Fruit fly (Drosophila melanogaster) whole organism, embryonic: ENCODE measurements around the gene CG2691.

ENCODE experiments used
- Ada2b ChIP-seq: fragments of 200-800 bp; sonication (Bioruptor generic); IDR thresholded peaks from 2 replicates; pipeline ENCODE4 v1.3.6; 2022; ENCODE audit warnings: missing biosample characterization, missing genetic modification characterization
- B-H1 ChIP-seq: fragments of 200-800 bp; sonication (Bioruptor generic); IDR thresholded peaks from 3 replicates; pipeline ENCODE4 v1.3.6; 2022; ENCODE audit warnings: missing biosample characterization, missing genetic modification characterization
- Bgb ChIP-seq: fragments of 200-800 bp; sonication (Bioruptor generic); IDR thresholded peaks from 2 replicates; pipeline ENCODE4 v1.3.6; 2022; ENCODE audit warnings: missing biosample characterization, missing genetic modification characterization; ENCODE audit not compliant: partially characterized antibody
- CG11456 ChIP-seq: fragments of 200-800 bp; sonication (Bioruptor generic); IDR thresholded peaks from 3 replicates; pipeline ENCODE4 v1.3.6; 2022; ENCODE audit warnings: missing biosample characterization, missing genetic modification characterization
- CG12769 ChIP-seq: fragments of 200-800 bp; sonication (Bioruptor generic); optimal IDR thresholded peaks from 2 replicates; lab custom pipeline; 2019; ENCODE audit warnings: missing biosample characterization, mild to moderate bottlenecking, missing genetic modification characterization, moderate library complexity
- CG15479 ChIP-seq: fragments of 200-800 bp; sonication (Bioruptor generic); optimal IDR thresholded peaks from 3 replicates; lab custom pipeline; 2019; ENCODE audit warnings: missing biosample characterization, mild to moderate bottlenecking, missing genetic modification characterization, moderate library complexity
- CG16815 ChIP-seq: fragments of 200-800 bp; sonication (Bioruptor generic); optimal IDR thresholded peaks from 3 replicates; lab custom pipeline; 2017; ENCODE audit warnings: missing biosample characterization, mild to moderate bottlenecking, missing genetic modification characterization
- CG3281 ChIP-seq: fragments of 200-800 bp; sonication (Bioruptor generic); optimal IDR thresholded peaks from 3 replicates; lab custom pipeline; 2017; ENCODE audit warnings: missing biosample characterization, mild to moderate bottlenecking, missing genetic modification characterization
- CG34376 ChIP-seq: fragments of 200-800 bp; sonication (Bioruptor generic); optimal IDR thresholded peaks from 2 replicates; lab custom pipeline; 2018; ENCODE audit warnings: missing biosample characterization, mild to moderate bottlenecking, missing genetic modification characterization
- CG3847 ChIP-seq: fragments of 200-800 bp; sonication (Bioruptor generic); IDR thresholded peaks from 2 replicates; pipeline ENCODE4 v1.3.6; 2022; ENCODE audit warnings: missing biosample characterization, missing genetic modification characterization
- CG4282 ChIP-seq: fragments of 200-800 bp; sonication (Bioruptor generic); optimal IDR thresholded peaks from 2 replicates; lab custom pipeline; 2016; ENCODE audit warnings: missing biosample characterization, missing genetic modification characterization
- CG4424 ChIP-seq: fragments of 200-800 bp; sonication (Bioruptor generic); optimal IDR thresholded peaks from 3 replicates; lab custom pipeline; 2016; ENCODE audit warnings: missing biosample characterization, missing genetic modification characterization
- CG6791 ChIP-seq: fragments of 200-800 bp; sonication (Bioruptor generic); IDR thresholded peaks from 3 replicates; pipeline ENCODE4 v1.3.6; 2022; ENCODE audit warnings: missing biosample characterization, missing genetic modification characterization; ENCODE audit not compliant: partially characterized antibody
- CG8089 ChIP-seq: fragments of 200-800 bp; sonication (Bioruptor generic); optimal IDR thresholded peaks from 3 replicates; lab custom pipeline; 2016; ENCODE audit warnings: missing biosample characterization, missing genetic modification characterization
- CG9437 ChIP-seq: fragments of 200-800 bp; sonication (Bioruptor generic); optimal IDR thresholded peaks from 2 replicates; lab custom pipeline; 2018; ENCODE audit warnings: missing biosample characterization, mild to moderate bottlenecking, missing genetic modification characterization
- CG9932 ChIP-seq: fragments of 200-800 bp; sonication (Bioruptor generic); IDR thresholded peaks from 2 replicates; pipeline ENCODE4 v1.3.6; 2022; ENCODE audit warnings: missing biosample characterization, missing genetic modification characterization
- CHES-1-like ChIP-seq: fragments of 200-800 bp; sonication (Bioruptor generic); optimal IDR thresholded peaks from 2 replicates; lab custom pipeline; 2016; ENCODE audit warnings: missing biosample characterization, missing genetic modification characterization
- Doc2 ChIP-seq: fragments of 200-800 bp; sonication (Bioruptor generic); IDR thresholded peaks from 2 replicates; pipeline ENCODE4 v1.3.6; 2022; ENCODE audit warnings: missing biosample characterization, missing genetic modification characterization
- Fer1 ChIP-seq: fragments of 200-800 bp; sonication (Bioruptor generic); optimal IDR thresholded peaks from 2 replicates; lab custom pipeline; 2017; ENCODE audit warnings: missing biosample characterization, mild to moderate bottlenecking, missing genetic modification characterization
- HLH4C ChIP-seq: fragments of 200-800 bp; sonication (Bioruptor generic); IDR thresholded peaks from 3 replicates; pipeline ENCODE4 v1.3.6; 2022; ENCODE audit warnings: missing biosample characterization, missing genetic modification characterization; ENCODE audit not compliant: partially characterized antibody
- Hr78 ChIP-seq, 2 experiments: fragments of 200-800 bp in 1 of 2; fragments of >200 bp in 1 of 2; sonication (Bioruptor generic) in 1 of 2; optimal IDR thresholded peaks; 2 replicates each; lab custom pipeline; 2017 to 2019; ENCODE audit warnings: missing biosample characterization in 2 of 2, missing genetic modification characterization in 2 of 2, mild to moderate bottlenecking in 1 of 2, moderate library complexity in 1 of 2
- Lim3 ChIP-seq: fragments of 200-800 bp; sonication (Bioruptor generic); IDR thresholded peaks from 2 replicates; pipeline ENCODE4 v1.3.6; 2022; ENCODE audit warnings: missing biosample characterization, missing genetic modification characterization
- Meics ChIP-seq: fragments of 200-800 bp; sonication (Bioruptor generic); optimal IDR thresholded peaks from 2 replicates; lab custom pipeline; 2017; ENCODE audit warnings: missing biosample characterization, mild to moderate bottlenecking, missing genetic modification characterization
- Pdp1 ChIP-seq, 2 experiments: fragments of 200-800 bp; sonication (Bioruptor generic); optimal IDR thresholded peaks; 3 replicates each; lab custom pipeline; 2016; ENCODE audit warnings: missing biosample characterization in 2 of 2, missing genetic modification characterization in 2 of 2, mild to moderate bottlenecking in 1 of 2, moderate library complexity in 1 of 2
- Trl ChIP-seq, 3 experiments: fragments of >200 bp in 2 of 3; fragments of 200-800 bp in 1 of 3; sonication (Bioruptor generic) in 1 of 3; optimal IDR thresholded peaks; 2 replicates in 1 of 3; 3 replicates in 2 of 3; lab custom pipeline; 2016 to 2017; ENCODE audit warnings: missing biosample characterization in 1 of 3, missing genetic modification characterization in 1 of 3
- Xrp1 ChIP-seq: fragments of 200-800 bp; sonication (Bioruptor generic); IDR thresholded peaks from 2 replicates; pipeline ENCODE4 v1.3.6; 2022; ENCODE audit warnings: missing biosample characterization, missing genetic modification characterization
- abd-A ChIP-seq: fragments of 200-800 bp; sonication (Bioruptor generic); optimal IDR thresholded peaks from 3 replicates; lab custom pipeline; 2019; ENCODE audit warnings: missing biosample characterization, mild to moderate bottlenecking, missing genetic modification characterization, moderate library complexity
- ash1 ChIP-seq: fragments of 200-800 bp; sonication (Bioruptor generic); optimal IDR thresholded peaks from 2 replicates; lab custom pipeline; 2018; ENCODE audit warnings: missing biosample characterization, mild to moderate bottlenecking, missing genetic modification characterization
- bbx ChIP-seq: fragments of 200-800 bp; sonication (Bioruptor generic); IDR thresholded peaks from 2 replicates; pipeline ENCODE4 v1.3.6; 2022; ENCODE audit warnings: missing biosample characterization, missing genetic modification characterization; ENCODE audit not compliant: partially characterized antibody
- cato ChIP-seq: fragments of 200-800 bp; sonication (Bioruptor generic); optimal IDR thresholded peaks from 2 replicates; lab custom pipeline; 2016; ENCODE audit warnings: missing biosample characterization, missing genetic modification characterization, borderline replicate concordance
- cg ChIP-seq: fragments of 200-800 bp; sonication (Bioruptor generic); optimal IDR thresholded peaks from 3 replicates; lab custom pipeline; 2019; ENCODE audit warnings: missing biosample characterization, mild to moderate bottlenecking, missing genetic modification characterization, moderate library complexity
- chm ChIP-seq: fragments of 200-800 bp; sonication (Bioruptor generic); IDR thresholded peaks from 2 replicates; pipeline ENCODE4 v1.3.6; 2022; ENCODE audit warnings: missing biosample characterization, missing genetic modification characterization
- ci ChIP-seq: fragments of 200-800 bp; sonication (Bioruptor generic); IDR thresholded peaks from 3 replicates; pipeline ENCODE4 v1.3.6; 2022; ENCODE audit warnings: missing biosample characterization, missing genetic modification characterization
- crol ChIP-seq: fragments of 200-800 bp; sonication (Bioruptor generic); IDR thresholded peaks from 2 replicates; pipeline ENCODE4 v1.3.6; 2022; ENCODE audit warnings: missing biosample characterization, missing genetic modification characterization
- ewg ChIP-seq: fragments of 200-800 bp; sonication (Bioruptor generic); optimal IDR thresholded peaks from 3 replicates; lab custom pipeline; 2017; ENCODE audit warnings: mild to moderate bottlenecking, missing biosample characterization, missing genetic modification reagents, missing genetic modification characterization
- ftz-f1 ChIP-seq: fragments of 200-800 bp; sonication (Bioruptor generic); optimal IDR thresholded peaks from 2 replicates; lab custom pipeline; 2016; ENCODE audit warnings: missing biosample characterization, missing genetic modification characterization
- gsb-n ChIP-seq: fragments of 200-800 bp; sonication (Bioruptor generic); optimal IDR thresholded peaks from 3 replicates; lab custom pipeline; 2018; ENCODE audit warnings: missing biosample characterization, mild to moderate bottlenecking, missing genetic modification characterization
- h ChIP-seq: fragments of >200 bp; optimal IDR thresholded peaks from 2 replicates; lab custom pipeline; 2017
- nerfin-2 ChIP-seq: fragments of 200-800 bp; sonication (Bioruptor generic); IDR thresholded peaks from 2 replicates; pipeline ENCODE4 v1.3.6; 2022; ENCODE audit warnings: missing biosample characterization, missing genetic modification characterization; ENCODE audit not compliant: partially characterized antibody
- onecut ChIP-seq: fragments of 200-800 bp; sonication (Bioruptor generic); IDR thresholded peaks from 2 replicates; pipeline ENCODE4 v1.3.6; 2022; ENCODE audit warnings: missing biosample characterization, missing genetic modification characterization
- pros ChIP-seq: fragments of 200-800 bp; sonication (Bioruptor generic); optimal IDR thresholded peaks from 3 replicates; lab custom pipeline; 2019; ENCODE audit warnings: missing biosample characterization, mild to moderate bottlenecking, missing genetic modification characterization, moderate library complexity
- pum ChIP-seq: fragments of 200-800 bp; sonication (Bioruptor generic); optimal IDR thresholded peaks from 2 replicates; lab custom pipeline; 2016; ENCODE audit warnings: missing biosample characterization, missing genetic modification characterization
- slou ChIP-seq: fragments of 200-800 bp; sonication (Bioruptor generic); optimal IDR thresholded peaks from 3 replicates; lab custom pipeline; 2016; ENCODE audit warnings: missing biosample characterization, missing genetic modification characterization
- slp2 ChIP-seq: fragments of 200-800 bp; sonication (Bioruptor generic); optimal IDR thresholded peaks from 2 replicates; lab custom pipeline; 2016; ENCODE audit warnings: missing biosample characterization, missing genetic modification characterization
- sr ChIP-seq: fragments of 200-800 bp; sonication (Bioruptor generic); IDR thresholded peaks from 3 replicates; pipeline ENCODE4 v1.3.6; 2022; ENCODE audit warnings: missing biosample characterization, missing genetic modification characterization
- tna ChIP-seq: fragments of 200-800 bp; sonication (Bioruptor generic); IDR thresholded peaks from 2 replicates; pipeline ENCODE4 v1.3.6; 2022; ENCODE audit warnings: missing biosample characterization, missing genetic modification characterization; ENCODE audit not compliant: partially characterized antibody
- tup ChIP-seq: fragments of 200-800 bp; sonication (Bioruptor generic); optimal IDR thresholded peaks from 2 replicates; lab custom pipeline; 2016; ENCODE audit warnings: missing biosample characterization, mild to moderate bottlenecking, missing genetic modification characterization, moderate library complexity

The CG2691 gene

DNA sequence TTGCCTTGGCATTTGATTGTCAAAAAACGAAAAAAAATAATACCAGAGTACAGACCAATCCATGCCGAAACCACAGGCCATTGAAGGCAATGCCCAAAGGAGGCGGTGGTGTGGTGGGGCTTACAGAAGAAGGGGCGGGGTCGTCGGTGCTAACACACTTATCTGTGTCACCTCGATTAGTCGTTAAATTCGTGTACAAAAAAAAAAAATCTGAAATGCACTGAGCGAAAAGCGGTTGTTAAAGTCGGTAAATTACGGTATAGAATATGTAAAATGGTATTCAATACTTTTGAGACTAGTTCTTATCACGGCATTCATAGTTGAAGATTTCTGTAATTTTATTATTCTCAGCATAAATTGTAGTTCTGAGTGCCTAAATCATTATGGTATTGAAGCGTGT lies 19.8 kb upstream of the CG2691 start (continued):
- TF ChIP-seq CG6791 (GFP tag; lab: Robert Waterston, UW) (no peak), Ada2b (GFP tag; lab: Robert Waterston, UW) (peak; percentile 78), Xrp1 (GFP tag; lab: Robert Waterston, UW) (peak; percentile 74), gsb-n (no peak), slou (GFP tag; lab: Kevin White, UChicago) (no peak), nerfin-2 (GFP tag; lab: Robert Waterston, UW) (no peak), cato (GFP tag; lab: Kevin White, UChicago) (peak; percentile 34), h (no peak), bbx (GFP tag; lab: Robert Waterston, UW) (no peak), CG4424 (GFP tag; lab: Kevin White, UChicago) (peak; percentile 71), onecut (GFP tag; lab: Robert Waterston, UW) (no peak; the same call in 1 of the 2 replicates), CG16815 (GFP tag; lab: Kevin White, UChicago) (no peak)

DNA sequence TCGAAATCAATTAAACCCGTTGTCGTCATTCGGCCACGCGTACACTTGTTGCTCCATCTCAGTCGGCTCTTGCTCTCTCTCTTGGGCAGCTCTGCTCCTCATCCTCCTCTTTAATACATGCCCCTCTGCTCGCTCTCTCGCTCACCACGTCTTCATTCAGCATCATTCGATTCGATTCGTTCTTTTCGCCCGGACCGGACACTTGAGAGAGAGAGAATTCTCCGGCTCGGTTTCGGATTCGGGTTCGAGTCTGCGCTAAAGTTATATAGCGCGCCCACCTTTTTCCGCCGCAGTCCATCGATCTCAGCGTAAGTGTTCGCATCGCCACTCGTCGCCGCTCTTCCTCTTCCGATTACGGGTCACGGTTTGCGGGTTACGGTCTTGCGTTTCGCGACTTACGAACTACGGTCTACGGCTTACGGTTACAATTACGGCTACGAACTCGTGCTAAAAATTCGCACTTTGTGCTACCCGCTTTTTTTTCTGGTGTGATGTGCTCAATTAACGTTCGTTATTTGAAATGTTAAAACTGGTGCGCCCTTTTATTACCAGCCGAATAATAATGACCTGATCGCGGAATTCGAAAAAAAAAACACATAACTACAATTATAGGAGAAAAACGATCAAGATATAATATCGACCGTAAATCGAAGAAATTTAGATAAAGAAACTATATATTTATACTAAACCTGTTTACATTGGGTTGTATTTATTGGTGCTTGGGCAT lies 17.8 kb upstream of the CG2691 start:
- TF ChIP-seq Pdp1 (GFP tag; optimal IDR thresholded peaks at IDR 0.05; lab: Kevin White, UChicago): peak in 1 of 2 experiments; percentile 86
- peak; percentile 31 for TF ChIP-seq CG3281 (GFP tag; lab: Kevin White, UChicago)
- TF ChIP-seq CG15479 (GFP tag; lab: Kevin White, UChicago): peak; percentile 60
- TF ChIP-seq chm (GFP tag; lab: Robert Waterston, UW): 0 out of 2 replicates have a peak, but pooled peaks have one; percentile 43
- TF ChIP-seq crol (GFP tag; lab: Robert Waterston, UW): peak; percentile 80
- TF ChIP-seq ash1 (GFP tag; lab: Kevin White, UChicago): peak; percentile 69
- TF ChIP-seq abd-A (tag; lab: Kevin White, UChicago): no peak
- TF ChIP-seq Doc2 (GFP tag; lab: Robert Waterston, UW): no peak
- no peak for TF ChIP-seq CG3847 (GFP tag; lab: Robert Waterston, UW)
- peak; percentile 41; the same call in 1 of the 3 replicates for TF ChIP-seq HLH4C (GFP tag; lab: Robert Waterston, UW)
- TF ChIP-seq ftz-f1 (GFP tag; lab: Kevin White, UChicago): peak; percentile 77
- TF ChIP-seq B-H1 (GFP tag; lab: Robert Waterston, UW): no peak
- TF ChIP-seq tup: no peak
- no peak for TF ChIP-seq Meics (GFP tag; lab: Kevin White, UChicago)
- peak; percentile 54 for TF ChIP-seq Fer1 (GFP tag; lab: Kevin White, UChicago)
- TF ChIP-seq Bgb: peak; percentile 44; the same call in 1 of the 2 replicates
- TF ChIP-seq CG9932 (GFP tag; lab: Robert Waterston, UW): peak; percentile 20; the same call in 1 of the 2 replicates
- TF ChIP-seq CHES-1-like: peak; percentile 4
- no peak for TF ChIP-seq ewg (GFP tag; lab: Kevin White, UChicago)
- peak; percentile 54; the same call in 2 of the 3 replicates for TF ChIP-seq ci (GFP tag; lab: Robert Waterston, UW)
- no peak for TF ChIP-seq Lim3 (GFP tag; lab: Robert Waterston, UW)
- no peak for TF ChIP-seq pum (GFP tag; lab: Kevin White, UChicago)
- no peak for TF ChIP-seq CG11456
- TF ChIP-seq sr (GFP tag; lab: Robert Waterston, UW): peak; percentile 67; the same call in 1 of the 3 replicates
- no peak for TF ChIP-seq CG8089
- TF ChIP-seq tna (GFP tag; lab: Robert Waterston, UW): no peak
- peak; percentile 74 for TF ChIP-seq cg (GFP tag; lab: Kevin White, UChicago)
- TF ChIP-seq CG4282: no peak
- peak; percentile 74 for TF ChIP-seq CG9437 (GFP tag; lab: Kevin White, UChicago)
- TF ChIP-seq Trl (optimal IDR thresholded peaks at IDR 0.05; lab: Kevin White, UChicago): peak; percentile 91 to 95
- TF ChIP-seq Trl (GFP tag; optimal IDR thresholded peaks at IDR 0.05; lab: Kevin White, UChicago): peak; percentile 34
- TF ChIP-seq slp2: no peak
- peak; percentile 50 for TF ChIP-seq CG34376
- TF ChIP-seq pros (GFP tag; lab: Kevin White, UChicago): peak; percentile 57
- peak; percentile 74 for TF ChIP-seq CG12769 (tag; lab: Kevin White, UChicago)
- peak in 1 of 2 experiments; percentile 60 for TF ChIP-seq Hr78 (GFP tag; optimal IDR thresholded peaks at IDR 0.05; lab: Kevin White, UChicago)
